Worm (Caenorhabditis elegans): Measurements from ENCODE around the gene ncs-1.

- no peak for TF ChIP-seq hlh-30 (tag; optimal IDR thresholded peaks at IDR 0.05; ENCODE audit: insufficient read depth)
- no peak for TF ChIP-seq ama-1 (optimal IDR thresholded peaks at IDR 0.05)
- TF ChIP-seq odd-2 (tag; optimal IDR thresholded peaks at IDR 0.05) = no peak
- TF ChIP-seq pha-2 (tag; optimal IDR thresholded peaks at IDR 0.05) = no peak
- TF ChIP-seq ceh-14 (tag; optimal IDR thresholded peaks at IDR 0.05) = no peak
- TF ChIP-seq tbx-2 (tag; optimal IDR thresholded peaks at IDR 0.05) = no peak
- TF ChIP-seq pha-4 (tag; optimal IDR thresholded peaks at IDR 0.05) = no peak
- TF ChIP-seq K02D7.2 (tag; optimal IDR thresholded peaks at IDR 0.05) = no peak
- no peak for TF ChIP-seq ceh-9 (tag; optimal IDR thresholded peaks at IDR 0.05)
- TF ChIP-seq dmd-4 (tag; optimal IDR thresholded peaks at IDR 0.05; ENCODE audit: borderline replicate concordance) = no peak
- TF ChIP-seq dve-1 (tag; optimal IDR thresholded peaks at IDR 0.05) = no peak
- no peak for TF ChIP-seq hlh-8 (tag; optimal IDR thresholded peaks at IDR 0.05)
- TF ChIP-seq nhr-11 (tag; optimal IDR thresholded peaks at IDR 0.05) = no peak
- TF ChIP-seq tbx-7 (tag; optimal IDR thresholded peaks at IDR 0.05) = no peak
Observed at ce11 chrX:918097-918496, 45.0 kb downstream of the ncs-1 start, which contains the start of gene F35H12.5.
